Worm (Caenorhabditis elegans): Measurements from ENCODE around the gene F55D10.4.

The F55D10.4 gene

DNA sequence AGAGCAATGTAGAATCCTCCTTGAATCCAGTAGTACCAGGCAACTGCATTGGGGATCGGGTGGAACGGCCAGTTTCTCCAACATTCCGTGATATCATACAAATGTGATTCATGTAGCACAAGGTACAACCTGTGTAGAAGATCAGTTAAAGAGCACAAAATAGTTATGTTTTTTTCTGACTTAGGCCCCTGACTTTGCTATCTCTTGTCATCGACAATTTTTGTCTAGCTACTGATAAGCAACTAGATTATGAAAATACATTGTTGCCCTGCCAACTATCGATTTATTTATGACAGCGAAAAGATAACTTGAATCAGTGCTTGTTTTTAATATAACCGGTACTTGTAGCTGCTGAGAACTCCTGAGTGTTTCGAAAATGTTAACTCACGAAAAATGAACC is 22.2 kb downstream of the F55D10.4 start:
- peak; percentile 50 for TF ChIP-seq ceh-28 (tag; optimal IDR thresholded peaks at IDR 0.05)
- TF ChIP-seq elt-2 (tag; optimal IDR thresholded peaks at IDR 0.05) = peak; percentile 87
- no peak for TF ChIP-seq nhr-76 (tag; optimal IDR thresholded peaks at IDR 0.05)
- peak; percentile 89 for TF ChIP-seq pqm-1 (tag; optimal IDR thresholded peaks at IDR 0.05)

DNA sequence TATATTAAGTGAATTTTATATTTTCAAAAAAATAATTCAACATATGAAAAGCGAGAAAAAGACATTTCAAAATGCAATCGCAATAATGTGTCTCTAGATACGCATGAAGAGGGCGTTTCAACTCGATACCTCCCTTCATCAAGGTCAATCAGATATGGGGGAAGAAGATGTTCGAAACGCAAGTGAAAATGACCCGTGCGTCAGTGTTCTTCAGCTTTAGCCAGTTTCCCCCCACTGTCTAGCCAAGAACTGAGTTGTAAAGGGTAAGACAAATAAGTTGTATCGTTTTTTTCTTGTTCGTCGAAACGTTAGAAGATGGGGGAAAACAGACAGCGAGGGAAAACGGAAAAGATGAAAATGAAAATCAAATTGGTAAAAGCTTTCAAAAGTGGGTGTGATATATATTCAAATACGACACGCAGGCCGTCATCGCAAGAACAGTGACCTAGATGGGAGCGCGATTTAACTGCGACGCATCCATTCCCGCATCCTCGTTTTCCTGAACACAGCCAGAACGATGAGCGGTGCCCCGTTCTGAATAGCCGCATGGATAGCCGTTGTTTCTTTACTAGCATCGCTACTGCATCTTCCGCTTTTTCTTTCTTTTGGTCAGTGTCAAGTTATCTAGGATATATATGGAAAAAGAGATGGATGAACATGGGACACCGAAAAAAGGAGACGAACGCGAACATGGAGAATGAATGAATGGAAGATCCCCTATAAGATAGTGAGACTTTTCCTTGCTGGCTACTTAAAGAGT is 25.7 kb downstream of the F55D10.4 start:
- no peak for TF ChIP-seq elt-3 (tag; optimal IDR thresholded peaks at IDR 0.05)
- TF ChIP-seq ceh-9 (tag; optimal IDR thresholded peaks at IDR 0.05) = no peak
- peak; percentile 6 for TF ChIP-seq nhr-23 (tag; optimal IDR thresholded peaks at IDR 0.05)
- no peak for TF ChIP-seq tbx-2 (tag; optimal IDR thresholded peaks at IDR 0.05)
- no peak for TF ChIP-seq mml-1 (tag; optimal IDR thresholded peaks at IDR 0.05)
- no peak for TF ChIP-seq ceh-28 (tag; optimal IDR thresholded peaks at IDR 0.05)
- no peak for TF ChIP-seq nfya-1 (tag; optimal IDR thresholded peaks at IDR 0.05; ENCODE audit: insufficient read depth)
- no peak for TF ChIP-seq fkh-2 (tag; optimal IDR thresholded peaks at IDR 0.05)
- no peak for TF ChIP-seq ama-1 (optimal IDR thresholded peaks at IDR 0.05)
- no peak for TF ChIP-seq daf-12 (tag; optimal IDR thresholded peaks at IDR 0.05)
- no peak for TF ChIP-seq ztf-4 (tag; optimal IDR thresholded peaks at IDR 0.05)
- no peak for TF ChIP-seq pqm-1 (tag; optimal IDR thresholded peaks at IDR 0.05)
- TF ChIP-seq eor-1 (tag; optimal IDR thresholded peaks at IDR 0.05) = no peak
- TF ChIP-seq R02D3.7 (tag; optimal IDR thresholded peaks at IDR 0.05) = no peak
- no peak for TF ChIP-seq ztf-11 (tag; optimal IDR thresholded peaks at IDR 0.05)
- peak; percentile 87 for TF ChIP-seq nhr-25 (tag; optimal IDR thresholded peaks at IDR 0.05)
- no peak for TF ChIP-seq nhr-237 (tag; optimal IDR thresholded peaks at IDR 0.05)

DNA sequence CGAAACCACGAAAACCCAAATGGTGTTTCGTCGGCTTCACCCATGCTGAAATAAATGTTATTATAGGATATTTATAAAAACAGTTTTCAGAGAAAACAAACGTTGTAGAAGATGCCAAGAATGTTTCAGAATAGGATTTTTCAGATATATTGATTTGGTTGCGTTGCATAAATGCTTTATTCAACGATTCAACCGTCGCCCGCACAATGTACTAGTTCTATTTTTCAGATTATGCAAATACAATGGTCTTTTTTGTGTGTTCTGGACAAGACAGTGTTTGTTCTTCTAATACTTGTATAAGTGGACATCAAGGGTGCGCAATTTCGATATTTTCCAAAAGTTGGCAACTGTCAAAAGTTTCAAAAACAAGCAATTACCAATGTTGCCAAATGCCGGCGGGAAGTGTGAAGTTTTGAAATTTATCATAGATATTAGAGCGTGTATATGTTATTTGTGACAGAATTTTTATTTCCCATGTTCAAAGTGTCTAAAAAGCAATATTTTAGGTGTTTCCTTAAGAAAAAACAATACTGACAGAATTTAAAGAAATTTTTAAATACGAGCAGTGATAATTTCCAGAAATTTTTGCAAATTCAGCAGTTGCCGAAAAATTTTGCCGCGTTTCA is 29.2 kb downstream of the F55D10.4 start, which contains the start of gene K02G10.5:
K02G10.5 (minus strand) TSS at position 51 of the 626 bp plus-strand sequence.
- no peak for TF ChIP-seq ceh-28 (tag; optimal IDR thresholded peaks at IDR 0.05)
- TF ChIP-seq ceh-16 (tag; optimal IDR thresholded peaks at IDR 0.05) = no peak
- no peak for TF ChIP-seq jun-1 (tag; optimal IDR thresholded peaks at IDR 0.05)
- TF ChIP-seq tbx-2 (tag; optimal IDR thresholded peaks at IDR 0.05) = no peak
- no peak for TF ChIP-seq nhr-237 (tag; optimal IDR thresholded peaks at IDR 0.05)
- no peak for TF ChIP-seq ama-1 (optimal IDR thresholded peaks at IDR 0.05)
- TF ChIP-seq elt-3 (tag; optimal IDR thresholded peaks at IDR 0.05) = no peak
- no peak for TF ChIP-seq ZK546.5 (tag; optimal IDR thresholded peaks at IDR 0.05)
- no peak for TF ChIP-seq lin-39 (tag; optimal IDR thresholded peaks at IDR 0.05)
- TF ChIP-seq fos-1 (tag; optimal IDR thresholded peaks at IDR 0.05) = no peak
- TF ChIP-seq nfya-1 (tag; optimal IDR thresholded peaks at IDR 0.05; ENCODE audit: insufficient read depth) = no peak
- no peak for TF ChIP-seq nhr-12 (tag; optimal IDR thresholded peaks at IDR 0.05)
- no peak for TF ChIP-seq nhr-25 (tag; optimal IDR thresholded peaks at IDR 0.05)
- no peak for TF ChIP-seq lin-15B (tag; optimal IDR thresholded peaks at IDR 0.05)
- TF ChIP-seq aly-2 (tag; optimal IDR thresholded peaks at IDR 0.05) = no peak
- no peak for TF ChIP-seq ceh-9 (tag; optimal IDR thresholded peaks at IDR 0.05)
- no peak for TF ChIP-seq sea-2 (GFP tag; optimal IDR thresholded peaks at IDR 0.05)
- TF ChIP-seq unc-39 (tag; optimal IDR thresholded peaks at IDR 0.05) = no peak
- no peak for TF ChIP-seq nhr-23 (tag; optimal IDR thresholded peaks at IDR 0.05)

DNA sequence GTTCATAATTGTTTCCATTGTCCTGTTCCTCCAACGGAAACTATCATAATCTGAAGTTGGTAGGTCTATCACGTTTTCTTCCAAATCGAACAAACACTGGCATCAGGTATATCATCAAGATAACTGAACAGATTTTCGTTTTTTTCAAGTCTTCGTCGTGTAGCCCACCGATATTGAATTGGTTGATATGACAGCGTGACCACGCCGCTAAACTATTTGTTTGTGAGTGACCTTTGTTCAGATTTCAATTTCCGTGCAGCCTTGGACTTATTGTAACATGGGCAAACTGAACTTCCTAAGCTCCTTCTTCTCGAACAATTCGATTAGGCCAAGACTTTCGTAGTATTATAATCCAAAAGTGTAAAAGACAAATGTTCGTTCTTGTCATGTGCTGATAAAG is 34.9 kb downstream of the F55D10.4 start:
- TF ChIP-seq ceh-82 (tag; optimal IDR thresholded peaks at IDR 0.05) = no peak
- TF ChIP-seq nhr-25 (tag; optimal IDR thresholded peaks at IDR 0.05) = peak; percentile 60

DNA sequence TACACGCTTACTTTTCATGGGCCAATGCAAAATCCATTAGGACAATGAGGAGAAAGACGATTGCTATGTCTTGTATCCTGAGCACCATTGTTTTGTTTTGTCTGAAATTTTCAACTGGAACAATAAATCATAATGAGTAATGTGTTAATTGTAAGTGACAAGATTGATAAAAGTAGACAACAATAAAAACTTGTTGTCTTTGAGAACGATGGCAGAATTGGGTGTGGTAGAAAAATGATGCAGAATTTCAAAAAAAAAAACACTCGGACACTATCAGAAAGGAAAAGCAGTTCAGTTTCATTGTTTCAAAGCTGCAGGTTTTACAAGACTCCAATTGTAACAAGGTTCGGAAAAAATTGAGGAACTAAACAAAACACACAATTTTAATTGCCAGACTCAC is 37.8 kb downstream of the F55D10.4 start, which contains the start of gene K02G10.15:
K02G10.15 (minus strand) TSS at position 101 of the 400 bp plus-strand sequence.
- TF ChIP-seq nhr-28 (tag; optimal IDR thresholded peaks at IDR 0.05) (no peak), elt-3 (tag; optimal IDR thresholded peaks at IDR 0.05) (no peak), lin-39 (tag; optimal IDR thresholded peaks at IDR 0.05) (no peak), skn-1 (tag; optimal IDR thresholded peaks at IDR 0.05) (no peak), egl-27 (tag; optimal IDR thresholded peaks at IDR 0.05) (no peak), lin-15B (tag; optimal IDR thresholded peaks at IDR 0.05) (no peak), nhr-12 (tag; optimal IDR thresholded peaks at IDR 0.05) (no peak), nhr-67 (tag; optimal IDR thresholded peaks at IDR 0.05) (no peak), jun-1 (tag; optimal IDR thresholded peaks at IDR 0.05) (no peak), mdl-1 (tag; optimal IDR thresholded peaks at IDR 0.05) (no peak), lsy-12 (tag; optimal IDR thresholded peaks at IDR 0.05) (no peak), ztf-4 (tag; optimal IDR thresholded peaks at IDR 0.05) (no peak), fkh-2 (tag; optimal IDR thresholded peaks at IDR 0.05) (no peak), ama-1 (optimal IDR thresholded peaks at IDR 0.05) (no peak), daf-12 (tag; optimal IDR thresholded peaks at IDR 0.05) (no peak)

Data from whole organism, L3 larva.